Fruit fly (Drosophila melanogaster) whole organism, embryonic: ENCODE data around the gene mRpS30.
A peak's percentile ranks its signal among the peaks of the same experiment; 100 is the strongest.

Experiments used
- Atf-2 ChIP-seq: fragments of 200-800 bp; sonication (Bioruptor generic); optimal IDR thresholded peaks from 2 replicates; lab custom pipeline; 2016; ENCODE audit warnings: missing biosample characterization, missing genetic modification characterization
- Blimp-1 ChIP-seq: fragments of 200-800 bp; sonication (Bioruptor generic); optimal IDR thresholded peaks from 3 replicates; lab custom pipeline; 2018; ENCODE audit warnings: missing biosample characterization, missing genetic modification characterization, mild to moderate bottlenecking, moderate library complexity, missing genetic modification reagents
- CG10209 ChIP-seq: fragments of 200-800 bp; sonication (Bioruptor generic); optimal IDR thresholded peaks from 3 replicates; lab custom pipeline; 2017; ENCODE audit warnings: missing biosample characterization, mild to moderate bottlenecking, missing genetic modification characterization, missing genetic modification reagents
- CG10321 ChIP-seq: fragments of 200-800 bp; sonication (Bioruptor generic); IDR thresholded peaks from 2 replicates; pipeline ENCODE4 v1.3.6; 2022; ENCODE audit warnings: missing biosample characterization, missing genetic modification characterization
- CG12071 ChIP-seq: fragments of 200-800 bp; sonication (Bioruptor generic); optimal IDR thresholded peaks from 3 replicates; lab custom pipeline; 2018; ENCODE audit warnings: missing biosample characterization, mild to moderate bottlenecking, missing genetic modification characterization
- CG13296 ChIP-seq: fragments of 200-800 bp; sonication (Bioruptor generic); optimal IDR thresholded peaks from 3 replicates; lab custom pipeline; 2018; ENCODE audit warnings: missing biosample characterization, mild to moderate bottlenecking, missing genetic modification characterization
- CG14050 ChIP-seq: fragments of 200-800 bp; sonication (Bioruptor generic); IDR thresholded peaks from 3 replicates; pipeline ENCODE4 v1.3.6; 2022; ENCODE audit warnings: missing biosample characterization, missing genetic modification characterization
- CG15269 ChIP-seq: fragments of 200-800 bp; sonication (Bioruptor generic); optimal IDR thresholded peaks from 2 replicates; lab custom pipeline; 2018; ENCODE audit warnings: missing biosample characterization, mild to moderate bottlenecking, missing genetic modification characterization, moderate library complexity
- CG15514 ChIP-seq: fragments of 200-800 bp; sonication (Bioruptor generic); optimal IDR thresholded peaks from 3 replicates; lab custom pipeline; 2017; ENCODE audit warnings: missing biosample characterization, missing genetic modification characterization, mild to moderate bottlenecking, moderate library complexity, missing genetic modification reagents
- CG17328 ChIP-seq: fragments of 200-800 bp; sonication (Bioruptor generic); IDR thresholded peaks from 2 replicates; pipeline ENCODE4 v1.3.6; 2022; ENCODE audit warnings: missing biosample characterization, missing genetic modification characterization
- CG17912 ChIP-seq: fragments of 200-800 bp; sonication (Bioruptor generic); optimal IDR thresholded peaks from 2 replicates; lab custom pipeline; 2018; ENCODE audit warnings: missing biosample characterization, mild to moderate bottlenecking, missing genetic modification characterization
- CG18262 ChIP-seq: fragments of 200-800 bp; optimal IDR thresholded peaks from 3 replicates; lab custom pipeline; 2019; ENCODE audit warnings: missing biosample characterization, mild to moderate bottlenecking, missing genetic modification characterization, moderate library complexity
- CG2129 ChIP-seq: fragments of 200-800 bp; sonication (Bioruptor generic); IDR thresholded peaks from 2 replicates; pipeline ENCODE4 v1.3.6; 2022; ENCODE audit warnings: missing biosample characterization, missing genetic modification characterization; ENCODE audit not compliant: partially characterized antibody
- CG2199 ChIP-seq: fragments of 200-800 bp; sonication (Bioruptor generic); IDR thresholded peaks from 3 replicates; pipeline ENCODE4 v1.3.6; 2022; ENCODE audit warnings: missing biosample characterization, missing genetic modification characterization
- CG30431 ChIP-seq: fragments of 200-800 bp; sonication (Bioruptor generic); optimal IDR thresholded peaks from 2 replicates; lab custom pipeline; 2017; ENCODE audit warnings: missing biosample characterization, missing genetic modification characterization
- CG31224 ChIP-seq: fragments of 200-800 bp; sonication (Bioruptor generic); IDR thresholded peaks from 2 replicates; pipeline ENCODE4 v1.3.6; 2022; ENCODE audit warnings: missing biosample characterization, missing genetic modification characterization
- CG34422 ChIP-seq: fragments of 200-800 bp; sonication (Bioruptor generic); IDR thresholded peaks from 3 replicates; pipeline ENCODE4 v1.3.6; 2022; ENCODE audit warnings: missing biosample characterization, missing genetic modification characterization
- CG3847 ChIP-seq: fragments of 200-800 bp; sonication (Bioruptor generic); IDR thresholded peaks from 2 replicates; pipeline ENCODE4 v1.3.6; 2022; ENCODE audit warnings: missing biosample characterization, missing genetic modification characterization
- CG4820 ChIP-seq: fragments of 200-800 bp; sonication (Bioruptor generic); optimal IDR thresholded peaks from 3 replicates; lab custom pipeline; 2016; ENCODE audit warnings: missing biosample characterization, missing genetic modification characterization
- CG6254 ChIP-seq: fragments of 200-800 bp; sonication (Bioruptor generic); optimal IDR thresholded peaks from 3 replicates; lab custom pipeline; 2017; ENCODE audit warnings: mild to moderate bottlenecking, missing biosample characterization, missing genetic modification reagents, missing genetic modification characterization
- CG6765 ChIP-seq: fragments of 200-800 bp; sonication (Bioruptor generic); optimal IDR thresholded peaks from 3 replicates; lab custom pipeline; 2017; ENCODE audit warnings: missing biosample characterization, mild to moderate bottlenecking, missing genetic modification characterization
- CG7357 ChIP-seq: fragments of 200-800 bp; sonication (Bioruptor generic); IDR thresholded peaks from 3 replicates; pipeline ENCODE4 v1.3.6; 2022; ENCODE audit warnings: missing biosample characterization, missing genetic modification characterization
- CG8290 ChIP-seq, 3 experiments: fragments of 200-800 bp; sonication (Bioruptor generic); optimal IDR thresholded peaks; 2 replicates each; lab custom pipeline; 2016 to 2019; ENCODE audit warnings: missing biosample characterization in 3 of 3, missing genetic modification characterization in 3 of 3, mild to moderate bottlenecking in 2 of 3, moderate library complexity in 1 of 3
- CG9609 ChIP-seq: fragments of 200-800 bp; sonication (Bioruptor generic); optimal IDR thresholded peaks from 3 replicates; lab custom pipeline; 2016; ENCODE audit warnings: missing biosample characterization, missing genetic modification characterization
- CkIIα-i1 ChIP-seq: fragments of 200-800 bp; sonication (Bioruptor generic); IDR thresholded peaks from 2 replicates; pipeline ENCODE4 v1.3.6; 2022; ENCODE audit warnings: missing biosample characterization, missing genetic modification characterization
- CoRest ChIP-seq: fragments of 200-800 bp; sonication (Bioruptor generic); optimal IDR thresholded peaks from 3 replicates; lab custom pipeline; 2018; ENCODE audit warnings: missing biosample characterization, mild to moderate bottlenecking, missing genetic modification characterization, moderate library complexity
- D19A ChIP-seq: fragments of 200-800 bp; optimal IDR thresholded peaks from 3 replicates; lab custom pipeline; 2019; ENCODE audit warnings: missing biosample characterization, mild to moderate bottlenecking, missing genetic modification characterization, moderate library complexity
- ERR ChIP-seq: fragments of 200-800 bp; sonication (Bioruptor generic); optimal IDR thresholded peaks from 2 replicates; lab custom pipeline; 2016; ENCODE audit warnings: missing biosample characterization, missing genetic modification characterization
- Elba2 ChIP-seq: fragments of 200-800 bp; sonication (Bioruptor generic); optimal IDR thresholded peaks from 3 replicates; lab custom pipeline; 2016; ENCODE audit warnings: missing biosample characterization, missing genetic modification characterization
- H2.0 ChIP-seq: fragments of 200-800 bp; sonication (Bioruptor generic); IDR thresholded peaks from 2 replicates; pipeline ENCODE4 v1.3.6; 2022; ENCODE audit warnings: missing biosample characterization, missing genetic modification characterization
- HHEX ChIP-seq: fragments of 200-800 bp; sonication (Bioruptor generic); optimal IDR thresholded peaks from 3 replicates; lab custom pipeline; 2017; ENCODE audit warnings: missing biosample characterization, mild to moderate bottlenecking, missing genetic modification characterization, missing genetic modification reagents
- HmgZ ChIP-seq: fragments of 200-800 bp; sonication (Bioruptor generic); optimal IDR thresholded peaks from 2 replicates; lab custom pipeline; 2018; ENCODE audit warnings: missing biosample characterization, mild to moderate bottlenecking, missing genetic modification characterization
- Jarid2 ChIP-seq: fragments of 200-800 bp; sonication (Bioruptor generic); optimal IDR thresholded peaks from 3 replicates; lab custom pipeline; 2017; ENCODE audit warnings: mild to moderate bottlenecking, missing biosample characterization, missing genetic modification reagents, missing genetic modification characterization
- Med ChIP-seq: fragments of 200-800 bp; sonication (Bioruptor generic); peaks from one replicate; lab custom pipeline; 2016; ENCODE audit warnings: missing biosample characterization, missing genetic modification characterization, mild to moderate bottlenecking, inconsistent platforms, moderate library complexity
- Nf-YB ChIP-seq: fragments of 200-800 bp; sonication (Bioruptor generic); optimal IDR thresholded peaks from 3 replicates; lab custom pipeline; 2019; ENCODE audit warnings: missing biosample characterization, mild to moderate bottlenecking, missing genetic modification characterization, moderate library complexity
- Rx ChIP-seq: fragments of 200-800 bp; sonication (Bioruptor generic); IDR thresholded peaks from 2 replicates; pipeline ENCODE4 v1.3.6; 2022; ENCODE audit warnings: missing biosample characterization, missing genetic modification characterization
- cg ChIP-seq: fragments of 200-800 bp; sonication (Bioruptor generic); optimal IDR thresholded peaks from 3 replicates; lab custom pipeline; 2019; ENCODE audit warnings: missing biosample characterization, mild to moderate bottlenecking, missing genetic modification characterization, moderate library complexity
- chm ChIP-seq: fragments of 200-800 bp; sonication (Bioruptor generic); IDR thresholded peaks from 2 replicates; pipeline ENCODE4 v1.3.6; 2022; ENCODE audit warnings: missing biosample characterization, missing genetic modification characterization
- dan ChIP-seq: fragments of 200-800 bp; sonication (Bioruptor generic); IDR thresholded peaks from 2 replicates; pipeline ENCODE4 v1.3.6; 2022; ENCODE audit warnings: missing biosample characterization, missing genetic modification characterization
- disco-r ChIP-seq: fragments of 200-800 bp; sonication (Bioruptor generic); optimal IDR thresholded peaks from 2 replicates; lab custom pipeline; 2016; ENCODE audit warnings: missing biosample characterization, missing genetic modification characterization
- eve ChIP-seq, 2 experiments: fragments of >200 bp; optimal IDR thresholded peaks; 2 replicates each; lab custom pipeline; 2017; ENCODE audit warnings: missing biosample characterization in 2 of 2, missing genetic modification characterization in 2 of 2
- insv ChIP-seq, 2 experiments: fragments of 200-800 bp; sonication (Bioruptor generic); optimal IDR thresholded peaks; 3 replicates each; lab custom pipeline; 2016 to 2018; ENCODE audit warnings: missing biosample characterization in 2 of 2, missing genetic modification characterization in 2 of 2
- nerfin-1 ChIP-seq: fragments of 200-800 bp; sonication (Bioruptor generic); optimal IDR thresholded peaks from 3 replicates; lab custom pipeline; 2019; ENCODE audit warnings: missing biosample characterization, mild to moderate bottlenecking, missing genetic modification characterization, moderate library complexity
- repo ChIP-seq: fragments of 200-800 bp; sonication (Bioruptor generic); optimal IDR thresholded peaks from 2 replicates; lab custom pipeline; 2016; ENCODE audit warnings: missing biosample characterization, missing genetic modification characterization
- row ChIP-seq: fragments of 200-800 bp; sonication (Bioruptor generic); IDR thresholded peaks from 3 replicates; pipeline ENCODE4 v1.3.6; 2022; ENCODE audit warnings: missing biosample characterization, missing genetic modification characterization
- sd ChIP-seq: fragments of 200-800 bp; sonication (Bioruptor generic); optimal IDR thresholded peaks from 3 replicates; lab custom pipeline; 2018; ENCODE audit warnings: missing biosample characterization, mild to moderate bottlenecking, missing genetic modification characterization, moderate library complexity
- sens ChIP-seq: fragments of 200-800 bp; sonication (Bioruptor generic); peaks from one replicate; lab custom pipeline; 2016; ENCODE audit warnings: missing biosample characterization, missing genetic modification characterization
- z ChIP-seq: fragments of 200-800 bp; sonication (Bioruptor generic); IDR thresholded peaks from 3 replicates; pipeline ENCODE4 v1.3.6; 2022; ENCODE audit warnings: missing biosample characterization, missing genetic modification characterization

Gene mRpS30

DNA sequence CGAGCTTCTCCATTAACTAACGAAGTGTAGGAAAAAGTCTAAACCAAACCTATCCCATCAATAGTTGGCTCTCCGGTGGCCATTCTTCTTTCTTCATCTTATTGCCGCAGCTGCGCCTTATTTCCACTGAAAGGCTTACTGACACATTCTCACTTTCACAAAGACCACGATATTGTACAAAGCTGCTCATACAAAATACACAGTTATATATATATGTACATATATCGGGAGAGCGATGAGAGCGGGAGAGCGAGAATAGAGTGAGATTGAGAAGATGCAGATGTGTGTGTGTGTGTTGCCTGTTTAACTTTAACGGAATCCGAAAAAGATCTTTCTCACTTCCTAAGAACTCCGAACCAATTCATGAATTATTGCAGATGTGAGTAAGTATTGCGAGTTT, 27.4 kb downstream of the mRpS30 start (continued):
- TF ChIP-seq CG9609 (GFP tag; lab: Kevin White, UChicago) = no peak
- no peak for TF ChIP-seq HmgZ (tag; lab: Kevin White, UChicago)
- peak; percentile 33 for TF ChIP-seq Blimp-1 (GFP tag; lab: Kevin White, UChicago)
- TF ChIP-seq insv (GFP tag; optimal IDR thresholded peaks at IDR 0.05; lab: Kevin White, UChicago) = peak in 1 of 2 experiments; percentile 5
- peak; percentile 66 for TF ChIP-seq sd
- TF ChIP-seq CG2199 = peak; percentile 83; the same call in 2 of the 3 replicates
- 0 out of 3 replicates have a peak, but pooled peaks have one; percentile 14 for TF ChIP-seq CG7357

DNA sequence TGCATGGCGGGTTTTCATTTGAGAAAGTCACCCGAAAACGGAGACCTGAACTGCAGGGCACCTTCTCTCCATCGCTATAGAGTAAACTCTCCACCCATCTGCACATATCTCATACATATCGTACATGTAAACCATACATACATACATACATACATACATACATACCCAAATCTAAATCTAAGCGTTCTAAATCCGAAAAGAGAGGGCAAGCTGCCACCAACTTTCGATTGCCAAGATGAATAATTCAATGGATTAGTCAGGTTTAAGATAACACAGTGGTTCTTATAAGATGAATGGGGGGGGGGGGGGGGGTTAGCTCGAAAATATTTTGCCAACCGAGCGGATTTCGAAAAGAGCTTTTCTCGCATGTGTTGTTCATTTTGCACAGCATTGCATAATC, 28.6 kb downstream of the mRpS30 start:
- TF ChIP-seq CG6254 (GFP tag; lab: Kevin White, UChicago) (no peak), Med (GFP tag; lab: Kevin White, UChicago) (no peak), ERR (no peak), disco-r (no peak), CG12071 (GFP tag; lab: Kevin White, UChicago) (no peak), CoRest (no peak), CG3847 (no peak), sd (peak; percentile 21), CkIIα-i1 (GFP tag; lab: Robert Waterston, UW) (no peak), cg (GFP tag; lab: Kevin White, UChicago) (peak; percentile 58), eve (GFP tag; optimal IDR thresholded peaks at IDR 0.05; lab: Kevin White, UChicago) (no peak), CG34422 (no peak), Blimp-1 (GFP tag; lab: Kevin White, UChicago) (peak; percentile 73), Jarid2 (no peak), CG9609 (GFP tag; lab: Kevin White, UChicago) (no peak), CG4820 (GFP tag; lab: Kevin White, UChicago) (no peak), chm (no peak), CG2129 (GFP tag; lab: Robert Waterston, UW) (no peak), dan (GFP tag; lab: Robert Waterston, UW) (no peak), CG10209 (GFP tag; lab: Kevin White, UChicago) (no peak), CG17328 (GFP tag; lab: Robert Waterston, UW) (no peak), CG15514 (GFP tag; lab: Kevin White, UChicago) (no peak)

DNA sequence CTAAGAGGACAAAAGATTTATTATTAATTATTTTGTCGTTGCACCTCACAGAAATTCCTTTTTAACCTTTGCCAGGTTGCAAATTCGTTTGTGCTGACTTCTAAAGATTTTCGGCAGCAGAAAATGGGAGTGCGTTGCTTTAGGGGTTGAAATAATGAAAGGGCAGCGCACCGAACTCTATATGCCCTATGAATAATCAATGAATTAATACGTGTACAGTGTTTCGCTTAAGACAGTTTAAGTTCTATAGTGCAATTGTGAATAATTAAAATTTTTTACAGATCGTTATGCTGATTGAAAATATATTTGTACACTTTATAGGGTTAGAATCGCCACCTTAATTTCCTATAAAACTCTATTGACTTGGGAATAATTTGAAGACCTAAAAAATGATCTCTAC, 30.3 kb downstream of the mRpS30 start:
- TF ChIP-seq row (GFP tag; lab: Robert Waterston, UW) = peak; percentile 35; the same call in 1 of the 3 replicates
- no peak for TF ChIP-seq CG17912 (GFP tag; lab: Kevin White, UChicago)
- TF ChIP-seq sens (GFP tag; lab: Kevin White, UChicago) = peak; percentile 53
- TF ChIP-seq repo (GFP tag; lab: Kevin White, UChicago) = no peak
- TF ChIP-seq CG14050 = no peak
- no peak for TF ChIP-seq CG30431 (GFP tag; lab: Kevin White, UChicago)
- TF ChIP-seq D19A (tag; lab: Kevin White, UChicago) = peak; percentile 98
- TF ChIP-seq Nf-YB (GFP tag; lab: Kevin White, UChicago) = no peak
- TF ChIP-seq CG31224 (GFP tag; lab: Robert Waterston, UW) = no peak
- peak; percentile 13 for TF ChIP-seq CG18262 (tag; lab: Kevin White, UChicago)
- peak; percentile 58 for TF ChIP-seq Med (GFP tag; lab: Kevin White, UChicago)
- TF ChIP-seq, all 482 proteins: peak for 5

DNA sequence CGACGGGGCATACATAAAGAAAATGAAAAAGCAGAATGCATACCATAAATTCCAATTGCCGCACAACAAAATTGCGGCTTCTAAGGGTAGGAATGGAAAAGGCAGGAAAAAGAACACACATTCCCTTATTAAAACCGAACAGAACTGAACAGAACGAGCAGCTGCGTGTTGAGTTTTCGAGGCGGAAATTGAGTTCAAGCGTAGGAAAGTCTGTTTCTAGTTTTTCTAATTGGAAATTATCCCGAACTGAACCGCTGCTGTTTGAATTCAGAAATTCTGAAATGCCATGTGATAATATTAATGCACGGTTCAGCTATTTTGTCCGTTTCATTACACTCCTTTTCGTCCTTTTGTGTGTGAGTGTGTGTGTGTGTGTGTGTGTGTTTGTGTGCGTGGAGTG, 31.1 kb downstream of the mRpS30 start:
- no peak for TF ChIP-seq HHEX (GFP tag; lab: Kevin White, UChicago)
- TF ChIP-seq CG8290 (GFP tag; optimal IDR thresholded peaks at IDR 0.05; lab: Kevin White, UChicago) = no peak
- TF ChIP-seq CG8290 (tag; optimal IDR thresholded peaks at IDR 0.05; lab: Kevin White, UChicago) = no peak
- no peak for TF ChIP-seq CG6765 (GFP tag; lab: Kevin White, UChicago)
- peak; percentile 62; the same call in 2 of the 3 replicates for TF ChIP-seq CG2199
- TF ChIP-seq z (GFP tag; lab: Robert Waterston, UW) = no peak
- peak; percentile 95 for TF ChIP-seq nerfin-1
- no peak for TF ChIP-seq CG15269
- TF ChIP-seq CG10321 (GFP tag; lab: Robert Waterston, UW) = no peak
- no peak for TF ChIP-seq Rx (GFP tag; lab: Robert Waterston, UW)
- no peak for TF ChIP-seq Atf-2 (GFP tag; lab: Kevin White, UChicago)
- no peak for TF ChIP-seq H2.0
- peak; percentile 78 for TF ChIP-seq Elba2 (GFP tag; lab: Kevin White, UChicago)
- TF ChIP-seq CG13296 (GFP tag; lab: Kevin White, UChicago) = no peak
- TF ChIP-seq insv (GFP tag; optimal IDR thresholded peaks at IDR 0.05; lab: Kevin White, UChicago) = peak; percentile 46 to 94
